Worm (Caenorhabditis elegans) whole organism, L4/young adult: ENCODE results near the gene ndub-6.

Experiments used
- W03F9.2 ChIP-seq: fragments of 150-350 bp; optimal IDR thresholded peaks from 2 replicates; lab custom pipeline; 2014; ENCODE audit warnings: missing biosample characterization, missing genetic modification characterization
- dao-5 ChIP-seq: sonication (generic microtip); optimal IDR thresholded peaks from 2 replicates; lab custom pipeline; 2016; ENCODE audit warnings: missing genotype, missing genetic modification characterization, moderate library complexity, missing compliant biosample characterization
- him-1 ChIP-seq: sonication (generic microtip); optimal IDR thresholded peaks from 2 replicates; lab custom pipeline; 2016; ENCODE audit warnings: missing genotype, missing genetic modification reagents, missing genetic modification characterization, missing compliant biosample characterization

DNA sequence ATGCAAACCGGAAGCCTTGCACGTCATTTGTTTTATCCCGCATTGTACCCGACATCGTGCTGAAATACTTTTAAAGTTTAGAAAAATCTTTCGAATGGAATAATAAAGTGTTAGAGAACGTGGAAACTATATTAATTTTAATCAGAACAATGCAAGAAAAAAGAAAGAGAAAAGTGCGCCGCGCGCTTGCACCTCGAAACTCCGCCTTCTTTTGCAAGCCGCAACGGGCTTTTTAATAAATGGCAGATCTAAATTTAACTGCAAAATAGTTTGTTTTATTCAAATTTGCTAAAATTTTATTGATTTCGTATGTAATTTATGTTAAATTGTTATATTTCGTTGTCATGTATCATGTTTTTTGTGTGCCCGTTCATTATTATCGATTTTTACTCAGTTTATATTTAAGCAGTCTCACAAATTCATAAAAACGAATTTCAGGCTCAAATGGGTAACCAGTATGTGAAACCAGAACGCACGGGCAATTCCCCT, at the start of gene ndub-6, which contains the start of gene acl-3:
- TF ChIP-seq him-1 (no peak), W03F9.2 (tag; lab: Kevin White, UChicago) (no peak), dao-5 (tag; lab: Kevin White, UChicago) (no peak)
